Fruit fly (Drosophila melanogaster): Measurements from ENCODE around the gene ninaC.

DNA sequence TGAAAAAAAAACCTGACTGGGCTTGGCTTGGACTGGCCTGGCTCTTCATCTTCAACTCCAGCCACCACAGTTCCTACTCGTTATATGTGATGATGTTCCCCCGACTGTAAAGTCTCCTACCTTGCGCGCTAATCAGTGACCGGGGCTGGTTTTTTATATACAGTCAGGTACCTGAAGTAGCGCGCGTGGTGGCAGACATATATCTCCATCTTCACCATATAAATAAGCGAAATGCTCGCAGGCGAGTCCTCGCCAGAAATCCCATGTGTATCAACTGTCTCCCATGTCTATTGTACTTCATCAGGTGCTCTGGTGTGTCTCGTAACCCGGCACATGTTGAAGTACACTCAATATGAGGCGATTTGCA, 48.2 kb downstream of the ninaC start:
- TF ChIP-seq psq (GFP tag; optimal IDR thresholded peaks at IDR 0.05) = no peak
- TF ChIP-seq sage (GFP tag; optimal IDR thresholded peaks at IDR 0.05) = no peak
- no peak for TF ChIP-seq brk (GFP tag; optimal IDR thresholded peaks at IDR 0.05)
- TF ChIP-seq CG32264 (GFP tag; optimal IDR thresholded peaks at IDR 0.05) = no peak
- TF ChIP-seq fru (GFP tag; optimal IDR thresholded peaks at IDR 0.05) = no peak
- no peak for TF ChIP-seq usp (GFP tag; optimal IDR thresholded peaks at IDR 0.05)
- no peak for TF ChIP-seq Dfd (GFP tag; optimal IDR thresholded peaks at IDR 0.05)
- no peak for TF ChIP-seq rgr (GFP tag; optimal IDR thresholded peaks at IDR 0.05)
- no peak for TF ChIP-seq OdsH (GFP tag; optimal IDR thresholded peaks at IDR 0.05)
